Worm (Caenorhabditis elegans) whole organism, L4 larva: Measurements from ENCODE around the gene acs-11.

Experiments
- D1046.2 ChIP-seq: fragments of 200-800 bp; sonication (Bioruptor generic); IDR thresholded peaks from 2 replicates; pipeline ENCODE4 v1.3.6; 2022; ENCODE audit warnings: missing genetic modification characterization, missing compliant biosample characterization
- F10B5.3 ChIP-seq: sonication (generic microtip); optimal IDR thresholded peaks from 2 replicates; lab custom pipeline; 2016; ENCODE audit warnings: mild to moderate bottlenecking, missing genetic modification characterization, missing compliant biosample characterization
- T20F7.1 ChIP-seq: fragments of 200-800 bp; sonication (Bioruptor generic); optimal IDR thresholded peaks from 2 replicates; lab custom pipeline; 2018; ENCODE audit warnings: mild to moderate bottlenecking, missing genetic modification characterization, missing compliant biosample characterization
- Y48G9A.11 ChIP-seq: fragments of 200-800 bp; sonication (Bioruptor generic); IDR thresholded peaks from 2 replicates; pipeline ENCODE4 v1.3.6; 2022; ENCODE audit warnings: missing genetic modification reagents, missing genetic modification characterization, missing compliant biosample characterization
- Y5F2A.4 ChIP-seq: fragments of 200-800 bp; sonication (Bioruptor generic); optimal IDR thresholded peaks from 2 replicates; lab custom pipeline; 2018; ENCODE audit warnings: mild to moderate bottlenecking, missing genetic modification characterization, missing compliant biosample characterization
- aha-1 ChIP-seq: fragments of 150-350 bp; peaks from one replicate; lab custom pipeline; 2014; ENCODE audit warnings: missing biosample characterization, missing genetic modification characterization
- ama-1 ChIP-seq: fragments of 150-350 bp; optimal IDR thresholded peaks from 2 replicates; lab custom pipeline; 2014; ENCODE audit warnings: inconsistent platforms, mixed read lengths
- arid-1 ChIP-seq: fragments of 200-800 bp; sonication (Bioruptor generic); conservative IDR thresholded peaks from 2 replicates; pipeline ENCODE4 v1.3.6; 2022; ENCODE audit warnings: missing genetic modification reagents, missing genetic modification characterization, missing compliant biosample characterization
- ceh-28 ChIP-seq: fragments of 150-350 bp; optimal IDR thresholded peaks from 2 replicates; lab custom pipeline; 2014; ENCODE audit warnings: missing biosample characterization, missing genetic modification reagents, missing genetic modification characterization
- ceh-32 ChIP-seq: sonication (generic microtip); optimal IDR thresholded peaks from 2 replicates; lab custom pipeline; 2016; ENCODE audit warnings: mild to moderate bottlenecking, missing genetic modification characterization, missing compliant biosample characterization; ENCODE audit not compliant: poor library complexity
- cey-2 ChIP-seq: sonication (generic microtip); optimal IDR thresholded peaks from 3 replicates; lab custom pipeline; 2017; ENCODE audit warnings: missing genetic modification characterization, mild to moderate bottlenecking, missing compliant biosample characterization, antibody characterized with exemption, borderline replicate concordance; ENCODE audit not compliant: insufficient read depth
- ctbp-1 ChIP-seq: fragments of 200-800 bp; sonication (Bioruptor generic); IDR thresholded peaks from 2 replicates; pipeline ENCODE4 v1.3.6; 2022; ENCODE audit warnings: missing genetic modification reagents, missing genetic modification characterization, missing compliant biosample characterization
- daf-19 ChIP-seq: fragments of 200-800 bp; sonication (Bioruptor generic); conservative IDR thresholded peaks from 2 replicates; pipeline ENCODE4 v1.3.6; 2022; ENCODE audit warnings: missing genetic modification characterization, missing compliant biosample characterization
- dpl-1 ChIP-seq: fragments of 150-350 bp; optimal IDR thresholded peaks from 2 replicates; lab custom pipeline; 2014; ENCODE audit warnings: missing biosample characterization, missing genetic modification reagents, missing genetic modification characterization
- duxl-1 ChIP-seq: sonication (generic microtip); optimal IDR thresholded peaks from 2 replicates; lab custom pipeline; 2016; ENCODE audit warnings: mild to moderate bottlenecking, missing genetic modification characterization, moderate library complexity, missing compliant biosample characterization; ENCODE audit not compliant: poor library complexity
- egl-27 ChIP-seq: sonication (generic microtip); optimal IDR thresholded peaks from 3 replicates; lab custom pipeline; 2017; ENCODE audit warnings: missing biosample characterization, missing genetic modification reagents, missing genetic modification characterization
- egl-43 ChIP-seq: fragments of 200-800 bp; sonication (Bioruptor generic); IDR thresholded peaks from 2 replicates; pipeline ENCODE4 v1.3.6; 2022; ENCODE audit warnings: missing genetic modification reagents, missing genetic modification characterization, missing compliant biosample characterization
- fkh-10 ChIP-seq: fragments of 150-350 bp; optimal IDR thresholded peaks from 2 replicates; lab custom pipeline; 2014; ENCODE audit warnings: missing biosample characterization, missing genetic modification reagents, missing genetic modification characterization
- hif-1 ChIP-seq, 2 experiments: sonication (generic microtip); optimal IDR thresholded peaks; 2 replicates each; lab custom pipeline; 2016 to 2017; ENCODE audit warnings: missing compliant biosample characterization in 2 of 2, missing genetic modification characterization in 2 of 2, missing genetic modification reagents in 2 of 2, missing genotype in 2 of 2, mild to moderate bottlenecking in 1 of 2
- hlh-11 ChIP-seq: fragments of 200-800 bp; sonication (Bioruptor generic); optimal IDR thresholded peaks from 2 replicates; lab custom pipeline; 2018; ENCODE audit warnings: mild to moderate bottlenecking, missing genetic modification characterization, missing compliant biosample characterization
- hmg-1.1 ChIP-seq: fragments of 200-800 bp; sonication (Bioruptor generic); IDR thresholded peaks from 2 replicates; pipeline ENCODE4 v1.3.6; 2022; ENCODE audit warnings: missing genetic modification reagents, missing genetic modification characterization, missing compliant biosample characterization
- lim-7 ChIP-seq: fragments of 200-800 bp; sonication (Bioruptor generic); IDR thresholded peaks from 2 replicates; pipeline ENCODE4 v1.3.6; 2022; ENCODE audit warnings: missing genetic modification characterization, missing compliant biosample characterization
- lin-15B ChIP-seq: fragments of 150-350 bp; sonication (generic microtip); optimal IDR thresholded peaks from 3 replicates; lab custom pipeline; 2014; ENCODE audit warnings: missing biosample characterization, missing genetic modification characterization
- lin-39 ChIP-seq: fragments of 150-350 bp; optimal IDR thresholded peaks from 2 replicates; lab custom pipeline; 2014; ENCODE audit warnings: missing biosample characterization, missing genetic modification reagents, missing genetic modification characterization
- lsy-2 ChIP-seq, 2 experiments: fragments of 150-350 bp in 1 of 2; sonication (generic microtip) in 1 of 2; optimal IDR thresholded peaks; 2 replicates each; lab custom pipeline; 2014 to 2017; ENCODE audit warnings: missing biosample characterization in 2 of 2, missing genetic modification characterization in 2 of 2
- madf-9 ChIP-seq: fragments of 200-800 bp; sonication (Bioruptor generic); conservative IDR thresholded peaks from 2 replicates; pipeline ENCODE4 v1.3.6; 2022; ENCODE audit warnings: missing genetic modification reagents, missing genetic modification characterization, missing compliant biosample characterization
- mep-1 ChIP-seq: fragments of 150-350 bp; sonication (generic microtip); optimal IDR thresholded peaks from 3 replicates; lab custom pipeline; 2014; ENCODE audit warnings: missing biosample characterization, missing genetic modification characterization
- mes-2 ChIP-seq: sonication (generic microtip); optimal IDR thresholded peaks from 2 replicates; lab custom pipeline; 2016; ENCODE audit warnings: missing genotype, mild to moderate bottlenecking, missing genetic modification characterization, missing compliant biosample characterization; ENCODE audit not compliant: poor library complexity, severe bottlenecking
- nhr-11 ChIP-seq: fragments of 150-350 bp; optimal IDR thresholded peaks from 2 replicates; lab custom pipeline; 2014; ENCODE audit warnings: missing biosample characterization, missing genetic modification characterization
- nhr-41 ChIP-seq: fragments of 200-800 bp; sonication (Bioruptor generic); IDR thresholded peaks from 2 replicates; pipeline ENCODE4 v1.3.6; 2022; ENCODE audit warnings: missing genetic modification reagents, missing genetic modification characterization, missing compliant biosample characterization
- nhr-48 ChIP-seq: sonication (generic microtip); optimal IDR thresholded peaks from 2 replicates; lab custom pipeline; 2016; ENCODE audit warnings: mild to moderate bottlenecking, missing genetic modification characterization, missing compliant biosample characterization
- nhr-77 ChIP-seq: fragments of 150-350 bp; optimal IDR thresholded peaks from 2 replicates; lab custom pipeline; 2014; ENCODE audit warnings: missing biosample characterization, missing genetic modification characterization
- rbr-2 ChIP-seq: sonication (generic microtip); optimal IDR thresholded peaks from 2 replicates; lab custom pipeline; 2016; ENCODE audit warnings: missing genotype, missing genetic modification characterization, missing compliant biosample characterization
- saeg-2 ChIP-seq: fragments of 200-800 bp; sonication (Bioruptor generic); IDR thresholded peaks from 2 replicates; pipeline ENCODE4 v1.3.6; 2022; ENCODE audit warnings: missing genetic modification reagents, missing genetic modification characterization, missing compliant biosample characterization
- spr-1 ChIP-seq: sonication (generic microtip); optimal IDR thresholded peaks from 2 replicates; lab custom pipeline; 2016; ENCODE audit warnings: mild to moderate bottlenecking, missing genetic modification characterization, missing compliant biosample characterization
- spr-3 ChIP-seq: fragments of 200-800 bp; sonication (Bioruptor generic); optimal IDR thresholded peaks from 2 replicates; lab custom pipeline; 2018; ENCODE audit warnings: mild to moderate bottlenecking, missing genetic modification characterization, missing compliant biosample characterization
- tra-1 ChIP-seq: fragments of 200-800 bp; sonication (Bioruptor generic); IDR thresholded peaks from 2 replicates; pipeline ENCODE4 v1.3.6; 2022; ENCODE audit warnings: missing genetic modification reagents, missing genetic modification characterization, missing compliant biosample characterization
- unc-39 ChIP-seq: sonication (generic microtip); optimal IDR thresholded peaks from 2 replicates; lab custom pipeline; 2017; ENCODE audit warnings: missing biosample characterization, missing genetic modification characterization
- unc-62 ChIP-seq, 3 experiments: fragments of 150-350 bp in 1 of 3; sonication (generic microtip); optimal IDR thresholded peaks in 2 of 3; peaks in 1 of 3; 1 replicate in 1 of 3; 2 replicates in 2 of 3; lab custom pipeline; 2014 to 2017; ENCODE audit warnings: missing biosample characterization in 3 of 3, missing genetic modification characterization in 3 of 3, missing genetic modification reagents in 3 of 3, missing genotype in 1 of 3
- zag-1 ChIP-seq: fragments of 150-350 bp; optimal IDR thresholded peaks from 2 replicates; lab custom pipeline; 2014; ENCODE audit warnings: missing biosample characterization, missing genetic modification characterization

acs-11 gene

DNA sequence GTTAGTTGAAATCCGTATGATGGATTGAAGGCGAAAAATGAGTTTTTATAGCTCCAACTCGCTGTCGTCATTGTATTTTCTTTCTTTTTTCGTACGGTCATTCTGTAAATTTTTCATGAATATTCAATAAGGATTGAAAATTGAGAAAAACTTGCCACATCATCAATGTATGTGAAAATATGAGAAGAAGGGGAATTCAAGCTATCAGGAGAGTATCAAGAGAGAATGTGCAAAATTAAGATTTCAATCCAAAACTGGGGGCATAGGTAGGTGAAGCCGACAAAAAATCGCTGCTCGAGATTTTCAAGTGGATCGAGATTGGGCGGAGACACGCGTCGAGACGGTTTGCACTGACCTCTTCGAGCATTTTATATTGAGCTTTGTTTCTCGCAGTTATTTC lies 42.5 kb downstream of the acs-11 start, which contains the start of gene nep-12:
TSS of gene nep-12 (minus strand) at position 101 of the 400 bp plus-strand sequence.
- TF ChIP-seq ceh-32 (tag; lab: Kevin White, UChicago) = no peak
- no peak for TF ChIP-seq hlh-11 (tag; lab: Kevin White, UChicago)
- TF ChIP-seq egl-27 (tag; lab: Kevin White, UChicago) = no peak
- no peak for TF ChIP-seq rbr-2
- TF ChIP-seq daf-19 (GFP tag; lab: Robert Waterston, UW) = no peak
- no peak for TF ChIP-seq tra-1 (GFP tag; lab: Robert Waterston, UW)
- TF ChIP-seq F10B5.3 (tag; lab: Kevin White, UChicago) = no peak
- no peak for TF ChIP-seq egl-43 (GFP tag; lab: Robert Waterston, UW)
- no peak for TF ChIP-seq lim-7 (GFP tag; lab: Robert Waterston, UW)
- TF ChIP-seq, all 104 proteins: peak for 0

DNA sequence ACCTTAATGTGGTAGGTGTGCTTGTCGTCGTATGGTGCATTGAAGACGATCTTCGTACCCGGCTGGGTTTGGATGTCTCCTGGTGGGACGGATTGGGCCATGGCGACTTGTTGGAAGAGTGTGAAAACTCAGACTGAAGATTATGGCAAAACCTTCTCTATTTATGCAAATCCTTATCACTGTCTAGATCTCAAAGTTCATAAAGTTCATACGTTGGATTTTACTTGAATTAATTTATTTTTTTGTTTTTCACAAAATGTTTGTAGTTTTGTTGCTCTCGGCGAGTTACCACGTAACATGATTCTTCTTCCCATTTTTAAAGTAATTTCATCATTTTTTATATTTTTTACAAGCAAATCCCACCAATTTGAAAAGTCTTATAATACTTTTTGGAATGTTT lies 44.2 kb downstream of the acs-11 start, which contains the start of gene msp-3:
TSS of gene msp-3 (minus strand) at position 101 of the 400 bp plus-strand sequence.
- TF ChIP-seq ama-1 (lab: Kevin White, UChicago) = no peak
- TF ChIP-seq dpl-1 (GFP tag; lab: Kevin White, UChicago) = no peak
- TF ChIP-seq lin-39 (tag; lab: Kevin White, UChicago) = no peak
- no peak for TF ChIP-seq nhr-48 (tag; lab: Kevin White, UChicago)
- no peak for TF ChIP-seq nhr-41
- TF ChIP-seq cey-2 (tag; lab: Kevin White, UChicago) = no peak

DNA sequence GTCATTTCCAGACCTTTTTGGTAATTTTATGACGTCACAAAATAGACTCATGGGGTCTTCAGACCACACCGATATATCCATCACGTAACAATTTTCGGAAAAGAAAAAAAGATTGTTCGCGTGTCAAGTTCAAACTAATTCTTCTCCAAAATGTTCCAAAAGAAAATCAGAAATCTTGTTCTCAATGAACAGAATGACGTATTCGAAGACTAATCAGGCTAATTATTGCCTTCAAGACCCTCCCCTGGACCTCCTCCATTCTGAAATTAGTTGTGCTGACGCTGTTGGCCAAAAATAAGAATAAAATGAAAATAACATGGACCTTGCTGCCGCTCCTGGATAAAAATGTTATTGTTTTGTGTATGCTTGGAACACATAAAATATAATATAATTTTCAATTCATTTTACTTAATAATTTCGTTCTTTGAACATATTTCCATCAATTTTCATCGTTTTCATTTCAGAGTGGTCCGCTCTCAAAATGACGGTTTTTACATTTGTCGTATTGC lies 48.0 kb downstream of the acs-11 start, which contains the start of gene F26G1.15:
TSS of gene F26G1.15 (plus strand) at position 459 of the 509 bp plus-strand sequence.
- TF ChIP-seq hmg-1.1 (GFP tag; lab: Robert Waterston, UW) (no peak), lin-15B (tag; lab: Kevin White, UChicago) (no peak), ctbp-1 (no peak), nhr-77 (no peak), arid-1 (no peak), unc-62 (GFP tag; optimal IDR thresholded peaks at IDR 0.05 in 1 of 2; lab: Kevin White, UChicago) (peak in 1 of 2 experiments; percentile 94), unc-62 (tag; optimal IDR thresholded peaks at IDR 0.05; lab: Kevin White, UChicago) (no peak), zag-1 (no peak), D1046.2 (GFP tag; lab: Robert Waterston, UW) (no peak), nhr-11 (tag; lab: Kevin White, UChicago) (no peak), saeg-2 (GFP tag; lab: Robert Waterston, UW) (no peak), Y5F2A.4 (GFP tag; lab: Kevin White, UChicago) (no peak), aha-1 (peak; percentile 35)

DNA sequence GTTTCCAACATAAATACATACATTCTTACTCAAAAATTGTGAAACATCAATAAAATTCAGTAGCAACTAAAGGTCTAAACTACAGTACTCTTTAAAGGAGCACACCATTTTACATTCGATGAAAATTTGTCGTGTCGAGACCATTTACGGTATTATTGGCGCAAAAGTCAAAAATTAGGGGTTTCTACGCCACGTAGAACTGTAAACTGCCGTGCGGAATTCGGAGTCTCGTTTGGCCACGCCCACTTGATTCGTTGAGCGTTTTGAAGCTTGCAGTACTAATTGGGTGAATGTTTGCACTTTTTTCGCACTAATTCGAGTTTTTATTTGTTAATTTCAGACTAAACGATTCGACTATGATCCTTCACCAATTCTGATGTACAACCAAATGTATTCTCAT lies 48.8 kb downstream of the acs-11 start:
- TF ChIP-seq hif-1 (tag; optimal IDR thresholded peaks at IDR 0.05; lab: Kevin White, UChicago) (no peak), ctbp-1 (no peak), mep-1 (tag; lab: Kevin White, UChicago) (no peak), Y48G9A.11 (GFP tag; lab: Robert Waterston, UW) (peak; percentile 87), spr-3 (GFP tag; lab: Kevin White, UChicago) (peak; percentile 91), lsy-2 (tag; optimal IDR thresholded peaks at IDR 0.05; lab: Kevin White, UChicago) (no peak), spr-1 (tag; lab: Kevin White, UChicago) (peak; percentile 88), mes-2 (no peak), fkh-10 (no peak), unc-39 (tag; lab: Kevin White, UChicago) (no peak), madf-9 (no peak), ama-1 (lab: Kevin White, UChicago) (no peak), duxl-1 (no peak), ceh-28 (no peak), aha-1 (no peak), ceh-32 (tag; lab: Kevin White, UChicago) (no peak), F10B5.3 (tag; lab: Kevin White, UChicago) (no peak), arid-1 (no peak), T20F7.1 (GFP tag; lab: Kevin White, UChicago) (peak; percentile 79)
- TF ChIP-seq, all 104 proteins: peak for 4
